Worm (Caenorhabditis elegans) whole organism, L4 larva: ENCODE results near the gene W08G11.5.

Experiments
- Y105C5A.15 ChIP-seq: fragments of 200-800 bp; sonication (Bioruptor generic); IDR thresholded peaks from 2 replicates; pipeline ENCODE4 v1.3.6; 2022; ENCODE audit warnings: missing genetic modification characterization, missing compliant biosample characterization
- lin-15B ChIP-seq: fragments of 150-350 bp; sonication (generic microtip); optimal IDR thresholded peaks from 3 replicates; lab custom pipeline; 2014; ENCODE audit warnings: missing biosample characterization, missing genetic modification characterization
- lin-39 ChIP-seq: fragments of 150-350 bp; optimal IDR thresholded peaks from 2 replicates; lab custom pipeline; 2014; ENCODE audit warnings: missing biosample characterization, missing genetic modification reagents, missing genetic modification characterization
- nhr-28 ChIP-seq: fragments of 150-350 bp; optimal IDR thresholded peaks from 2 replicates; lab custom pipeline; 2014; ENCODE audit warnings: missing biosample characterization, missing genetic modification characterization
- pha-4 ChIP-seq, 2 experiments: fragments of 150-350 bp in 1 of 2; fragments of 200-800 bp in 1 of 2; sonication (Bioruptor generic) in 1 of 2; IDR thresholded peaks in 1 of 2; optimal IDR thresholded peaks in 1 of 2; 2 replicates each; pipeline versions ENCODE4 v1.3.6 to Lab custom; 2014 to 2022; ENCODE audit warnings: missing genetic modification characterization in 2 of 2, missing genetic modification reagents in 2 of 2, missing biosample characterization in 1 of 2, missing compliant biosample characterization in 1 of 2
- snpc-4 ChIP-seq: fragments of 150-350 bp; optimal IDR thresholded peaks from 2 replicates; lab custom pipeline; 2014; ENCODE audit warnings: missing biosample characterization, missing genetic modification characterization
- zfp-2 ChIP-seq: sonication (generic microtip); optimal IDR thresholded peaks from 2 replicates; lab custom pipeline; 2016; ENCODE audit warnings: mild to moderate bottlenecking, missing genetic modification characterization, missing compliant biosample characterization

DNA sequence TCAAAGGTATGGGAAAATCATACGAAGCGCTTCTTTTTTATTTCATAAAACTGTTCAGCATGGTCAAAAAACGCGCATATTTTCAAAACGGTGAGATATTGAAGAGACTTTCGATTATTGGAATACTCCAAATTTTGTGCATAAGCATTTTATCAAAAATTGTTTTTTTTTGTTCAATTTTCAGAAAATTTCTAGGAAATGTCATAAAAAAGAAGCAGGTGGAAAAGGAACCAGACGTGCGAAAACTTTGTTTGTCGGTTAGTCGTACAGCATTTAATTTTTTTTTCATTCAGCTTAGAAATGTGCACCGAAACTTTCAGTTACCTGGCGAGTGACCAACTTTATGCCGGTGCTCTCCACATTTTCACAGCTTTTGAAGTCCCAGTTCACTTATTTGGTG lies 12.9 kb downstream of the W08G11.5 start, which contains the start of gene srh-167:
- TF ChIP-seq pha-4 (GFP tag; IDR thresholded peaks at IDR 0.05; lab: Robert Waterston, UW) (no peak), pha-4 (tag; optimal IDR thresholded peaks at IDR 0.05; lab: Kevin White, UChicago) (no peak), snpc-4 (no peak), lin-39 (tag; lab: Kevin White, UChicago) (no peak), lin-15B (tag; lab: Kevin White, UChicago) (no peak), nhr-28 (no peak), zfp-2 (no peak), Y105C5A.15 (GFP tag; lab: Robert Waterston, UW) (no peak)
